Worm (Caenorhabditis elegans): ENCODE data around the gene abu-11.

ce11 chrII:178993-179392, 15.4 kb downstream of the abu-11 start, which contains the start of gene T01D1.4:
- TF ChIP-seq Y22D7AL.16 (tag; optimal IDR thresholded peaks at IDR 0.05) (no peak), lin-11 (tag; optimal IDR thresholded peaks at IDR 0.05) (no peak), ceh-2 (tag; optimal IDR thresholded peaks at IDR 0.05) (no peak), ama-1 (optimal IDR thresholded peaks at IDR 0.05) (no peak), unc-55 (GFP tag; optimal IDR thresholded peaks at IDR 0.05) (no peak), tbx-7 (tag; optimal IDR thresholded peaks at IDR 0.05) (no peak), pha-4 (tag; optimal IDR thresholded peaks at IDR 0.05) (no peak), fkh-10 (GFP tag; optimal IDR thresholded peaks at IDR 0.05) (no peak), nhr-11 (tag; optimal IDR thresholded peaks at IDR 0.05) (no peak), npax-4 (tag; optimal IDR thresholded peaks at IDR 0.05) (no peak)

All from whole organism, late embryonic.